Worm (Caenorhabditis elegans): ENCODE results near the gene nep-25.

The nep-25 gene

DNA sequence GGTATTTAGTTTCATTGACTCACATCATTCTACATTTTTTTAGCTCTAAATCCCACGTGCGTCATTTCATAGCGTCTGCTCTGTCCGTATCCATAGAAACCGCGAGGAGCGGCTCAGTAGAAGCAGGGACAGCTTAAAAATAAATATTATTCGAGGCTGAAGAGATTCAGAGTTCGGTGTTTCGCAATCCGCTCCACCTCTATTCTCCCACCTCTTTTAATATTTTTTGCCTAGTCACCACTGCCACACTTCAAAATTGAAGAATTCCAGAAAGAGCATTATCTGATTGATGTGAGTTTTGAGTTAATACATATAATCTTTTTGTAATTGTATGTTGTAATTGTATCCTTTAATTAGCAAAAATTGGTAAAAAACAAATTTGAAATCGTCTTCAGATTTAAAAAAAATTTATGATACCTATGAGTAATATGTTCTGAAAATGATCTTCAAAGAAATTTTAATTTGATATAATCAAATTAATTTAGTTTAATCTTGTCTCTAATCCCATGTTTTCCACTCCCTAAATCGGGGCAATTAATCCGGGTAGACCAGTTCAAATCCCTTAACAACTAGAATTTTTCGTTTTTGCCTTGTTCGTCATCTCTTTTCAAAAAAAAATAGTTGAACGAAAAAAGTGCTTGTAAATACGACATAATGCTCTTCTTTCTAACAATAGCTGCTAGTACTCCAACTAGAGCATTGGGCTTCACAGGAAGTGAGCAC is 47.5 kb downstream of the nep-25 start:
- TF ChIP-seq mls-2 (tag; optimal IDR thresholded peaks at IDR 0.05) = no peak
- no peak for TF ChIP-seq hlh-1 (tag; optimal IDR thresholded peaks at IDR 0.05)
- TF ChIP-seq elt-3 (tag; optimal IDR thresholded peaks at IDR 0.05) = no peak
- no peak for TF ChIP-seq sem-2 (GFP tag; optimal IDR thresholded peaks at IDR 0.05)
- no peak for TF ChIP-seq blmp-1 (tag; optimal IDR thresholded peaks at IDR 0.05)
- TF ChIP-seq pha-4 (tag; optimal IDR thresholded peaks at IDR 0.05) = no peak
- no peak for TF ChIP-seq elt-1 (tag; optimal IDR thresholded peaks at IDR 0.05; ENCODE audit: borderline replicate concordance, insufficient read depth)
- no peak for TF ChIP-seq lin-32 (GFP tag; optimal IDR thresholded peaks at IDR 0.05)
- no peak for TF ChIP-seq unc-62 (GFP tag; optimal IDR thresholded peaks at IDR 0.05)
- no peak for TF ChIP-seq mep-1 (tag; optimal IDR thresholded peaks at IDR 0.05)
- no peak for TF ChIP-seq snpc-4 (tag; optimal IDR thresholded peaks at IDR 0.05)
- TF ChIP-seq ztf-11 (tag; optimal IDR thresholded peaks at IDR 0.05) = no peak
- TF ChIP-seq nhr-2 (tag; optimal IDR thresholded peaks at IDR 0.05) = no peak
- TF ChIP-seq lin-13 (tag; optimal IDR thresholded peaks at IDR 0.05) = no peak
- TF ChIP-seq nhr-76 (tag; optimal IDR thresholded peaks at IDR 0.05) = no peak
- no peak for TF ChIP-seq ham-2 (GFP tag; optimal IDR thresholded peaks at IDR 0.05)
- TF ChIP-seq ceh-83 (GFP tag; optimal IDR thresholded peaks at IDR 0.05) = no peak
- TF ChIP-seq zip-8 (tag; optimal IDR thresholded peaks at IDR 0.05) = no peak

DNA sequence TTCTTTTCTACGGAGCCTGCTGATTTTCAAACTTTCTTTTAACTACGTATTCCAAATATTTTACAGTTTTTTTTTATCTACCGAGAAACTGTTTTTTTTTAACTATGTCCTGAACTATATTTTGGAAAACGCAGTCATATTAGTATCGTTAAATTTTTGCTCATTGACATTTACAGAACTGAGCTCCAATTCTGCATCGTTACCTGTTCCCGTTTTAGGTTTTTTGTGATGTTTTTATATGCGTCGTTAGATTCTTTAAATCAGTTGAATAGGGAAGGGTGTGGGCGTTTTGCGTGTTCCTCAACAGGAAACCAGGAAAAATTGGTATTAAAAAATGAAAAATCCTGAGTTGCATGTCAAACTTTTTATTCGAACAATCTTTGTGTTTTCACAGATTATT is 50.8 kb downstream of the nep-25 start:
- TF ChIP-seq lin-32 (GFP tag; optimal IDR thresholded peaks at IDR 0.05) (no peak), ceh-39 (tag; optimal IDR thresholded peaks at IDR 0.05) (no peak), lsy-2 (tag; optimal IDR thresholded peaks at IDR 0.05) (no peak), tbx-8 (GFP tag; optimal IDR thresholded peaks at IDR 0.05) (no peak), elt-3 (tag; optimal IDR thresholded peaks at IDR 0.05) (no peak), nhr-76 (tag; optimal IDR thresholded peaks at IDR 0.05) (no peak), elt-1 (tag; optimal IDR thresholded peaks at IDR 0.05; ENCODE audit: borderline replicate concordance, insufficient read depth) (no peak), nhr-12 (tag; optimal IDR thresholded peaks at IDR 0.05) (no peak), ztf-11 (tag; optimal IDR thresholded peaks at IDR 0.05) (no peak), unc-120 (tag; optimal IDR thresholded peaks at IDR 0.05; ENCODE audit: poor library complexity, severe bottlenecking) (no peak), lin-13 (tag; optimal IDR thresholded peaks at IDR 0.05) (no peak), pha-4 (tag; optimal IDR thresholded peaks at IDR 0.05) (no peak), ceh-83 (GFP tag; optimal IDR thresholded peaks at IDR 0.05) (no peak), ces-1 (GFP tag; optimal IDR thresholded peaks at IDR 0.05) (no peak), M03D4.4 (tag; optimal IDR thresholded peaks at IDR 0.05) (no peak), mls-2 (tag; optimal IDR thresholded peaks at IDR 0.05) (no peak), cnd-1 (tag; optimal IDR thresholded peaks at IDR 0.05) (no peak), sptf-1 (tag; optimal IDR thresholded peaks at IDR 0.05) (no peak), hlh-1 (tag; optimal IDR thresholded peaks at IDR 0.05) (no peak)
